Worm (Caenorhabditis elegans) whole organism, midembryonic: ENCODE results near the gene Y38F2AR.12.

ENCODE experiments used
- T22C8.4 ChIP-seq: fragments of 200-800 bp; sonication (Bioruptor generic); IDR thresholded peaks from 2 replicates; pipeline ENCODE4 v1.3.6; 2022; ENCODE audit warnings: missing genetic modification characterization, missing compliant biosample characterization
- cog-1 ChIP-seq: sonication (generic microtip); optimal IDR thresholded peaks from 2 replicates; lab custom pipeline; 2016; ENCODE audit warnings: missing genetic modification characterization, missing compliant biosample characterization
- flt-1 ChIP-seq: fragments of 200-800 bp; sonication (Bioruptor generic); IDR thresholded peaks from 2 replicates; pipeline ENCODE4 v1.3.6; 2022; ENCODE audit warnings: missing genetic modification characterization, missing compliant biosample characterization
- klf-2 ChIP-seq: fragments of 200-800 bp; sonication (Bioruptor generic); conservative IDR thresholded peaks from 2 replicates; pipeline ENCODE4 v1.3.6; 2022; ENCODE audit warnings: missing genetic modification reagents, missing genetic modification characterization, missing compliant biosample characterization
- med-1 ChIP-seq: sonication (generic microtip); optimal IDR thresholded peaks from 2 replicates; lab custom pipeline; 2017; ENCODE audit warnings: missing genetic modification characterization, mild to moderate bottlenecking, missing compliant biosample characterization, antibody characterized with exemption, missing genetic modification reagents; ENCODE audit not compliant: insufficient read depth
- ref-1 ChIP-seq: fragments of 200-800 bp; sonication (Bioruptor generic); conservative IDR thresholded peaks from 2 replicates; pipeline ENCODE4 v1.3.6; 2022; ENCODE audit warnings: missing genetic modification reagents, missing genetic modification characterization, missing compliant biosample characterization
- tab-1 ChIP-seq: fragments of 200-800 bp; sonication (Bioruptor generic); IDR thresholded peaks from 2 replicates; pipeline ENCODE4 v1.3.6; 2022; ENCODE audit warnings: missing genetic modification characterization, missing compliant biosample characterization
- ztf-23 ChIP-seq: fragments of 200-800 bp; sonication (Bioruptor generic); IDR thresholded peaks from 2 replicates; pipeline ENCODE4 v1.3.6; 2022; ENCODE audit warnings: missing genetic modification reagents, missing genetic modification characterization, missing compliant biosample characterization
- ztf-29 ChIP-seq: fragments of 200-800 bp; sonication (Bioruptor generic); IDR thresholded peaks from 2 replicates; pipeline ENCODE4 v1.3.6; 2022; ENCODE audit warnings: missing genetic modification reagents, missing genetic modification characterization, missing compliant biosample characterization

Y38F2AR.12 gene

DNA sequence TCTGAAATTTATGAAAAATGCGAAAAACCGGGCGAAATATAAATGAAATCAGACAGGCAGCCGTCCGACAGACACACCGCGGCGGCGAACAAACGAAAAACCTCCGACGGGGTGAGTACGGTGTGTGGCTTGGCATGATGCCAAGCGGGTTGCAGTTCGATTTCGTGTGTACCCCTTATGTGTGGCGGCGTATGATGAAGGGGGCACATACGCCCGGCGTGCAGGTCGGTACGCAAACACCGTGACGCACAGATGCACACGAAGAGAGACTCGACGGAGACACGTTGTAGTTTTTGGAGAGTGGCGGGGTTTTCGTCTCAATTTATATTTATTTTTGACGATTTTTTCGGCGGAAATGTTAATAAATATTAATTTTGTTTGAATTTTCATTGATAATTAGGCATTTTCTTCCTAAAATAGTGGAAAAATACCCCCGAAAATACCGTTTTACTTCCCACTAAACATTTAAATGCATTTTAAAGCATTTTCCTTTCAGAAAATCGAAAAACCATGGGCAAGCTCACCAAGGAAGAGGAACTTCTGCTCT lies 23.2 kb downstream of the Y38F2AR.12 start, which contains the start of gene trap-3:
Gene trap-3 (plus strand): TSS at position 497 of the 547 bp plus-strand sequence.
- TF ChIP-seq tab-1 (GFP tag; lab: Robert Waterston, UW): peak; percentile 35; the same call in 1 of the 2 replicates
- TF ChIP-seq ztf-29 (GFP tag; lab: Robert Waterston, UW): 0 out of 2 replicates have a peak, but pooled peaks have one; percentile 26
- TF ChIP-seq cog-1 (tag; lab: Kevin White, UChicago): peak; percentile 86
- TF ChIP-seq T22C8.4 (GFP tag; lab: Robert Waterston, UW): no peak
- no peak for TF ChIP-seq klf-2 (GFP tag; lab: Robert Waterston, UW)
- no peak for TF ChIP-seq ref-1 (GFP tag; lab: Robert Waterston, UW)
- TF ChIP-seq ztf-23 (GFP tag; lab: Robert Waterston, UW): peak; percentile 100
- TF ChIP-seq flt-1 (GFP tag; lab: Robert Waterston, UW): peak; percentile 86
- no peak for TF ChIP-seq med-1

DNA sequence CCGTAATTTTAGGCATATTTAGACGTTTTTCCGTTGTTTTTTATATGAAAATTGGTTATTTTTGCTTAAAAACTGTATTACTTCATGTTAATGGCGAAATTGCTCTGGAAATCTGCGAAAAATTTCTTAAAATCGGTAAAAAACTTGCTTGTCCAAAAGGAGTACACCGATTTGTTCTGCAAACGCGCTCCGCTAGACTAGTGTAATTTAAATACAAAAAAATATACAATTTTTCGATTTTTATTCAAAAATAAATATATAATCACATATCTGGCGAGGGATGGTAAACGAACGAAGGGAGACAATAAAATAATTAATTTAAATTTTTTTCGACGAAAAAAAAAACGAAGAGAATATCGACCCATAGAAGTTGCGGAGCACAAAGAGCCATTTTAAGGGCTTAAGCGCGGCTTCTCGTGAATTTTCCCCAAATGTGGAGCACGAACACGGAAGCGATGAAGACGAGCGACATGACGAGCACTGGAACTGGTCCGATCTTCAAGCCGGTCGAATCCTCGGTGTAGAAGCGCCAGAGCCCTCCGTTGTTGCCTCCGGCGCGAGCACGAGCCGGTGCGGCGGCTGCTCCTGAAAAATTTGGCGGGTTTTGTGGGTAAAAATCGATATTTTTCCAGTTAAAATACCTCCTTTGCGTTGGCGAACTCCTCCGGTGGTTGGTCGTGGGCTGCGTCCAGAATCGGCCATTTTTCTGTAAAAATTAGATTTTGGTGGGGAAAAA lies 24.1 kb downstream of the Y38F2AR.12 start, which contains the start of gene sec-61.B:
Gene sec-61.B (minus strand): TSS at position 706 of the 736 bp plus-strand sequence.
- TF ChIP-seq ztf-23 (GFP tag; lab: Robert Waterston, UW) (peak; percentile 59; the same call in 1 of the 2 replicates), flt-1 (GFP tag; lab: Robert Waterston, UW) (no peak), ztf-29 (GFP tag; lab: Robert Waterston, UW) (0 out of 2 replicates have a peak, but pooled peaks have one; percentile 47), klf-2 (GFP tag; lab: Robert Waterston, UW) (no peak)

DNA sequence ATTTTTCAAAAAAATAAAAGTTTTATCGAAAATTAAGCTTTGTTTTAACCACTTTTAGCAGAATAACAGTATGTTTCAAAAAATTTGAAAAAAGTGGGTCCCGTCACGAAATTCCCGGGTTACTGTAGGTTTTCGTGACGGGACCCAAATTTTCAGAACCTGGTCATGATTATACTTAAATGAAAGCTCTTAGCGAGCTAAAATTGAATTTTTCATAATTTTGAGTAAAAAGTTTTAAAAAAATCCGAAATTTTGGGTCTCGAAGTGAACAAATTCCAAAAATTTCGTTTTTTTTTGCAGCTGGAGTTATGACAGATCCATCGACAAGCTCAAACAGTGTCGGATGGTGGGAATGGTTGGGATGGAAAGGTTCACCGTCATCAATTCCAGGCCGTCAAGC lies 28.5 kb downstream of the Y38F2AR.12 start, which contains the start of gene Y38F2AR.3:
Gene Y38F2AR.3 (plus strand): TSS at position 301 of the 400 bp plus-strand sequence.
- no peak for TF ChIP-seq tab-1 (GFP tag; lab: Robert Waterston, UW)
- TF ChIP-seq ztf-29 (GFP tag; lab: Robert Waterston, UW): no peak
